Worm (Caenorhabditis elegans) whole organism, early embryonic: Measurements from ENCODE around the gene fkh-4.
A peak's percentile ranks its signal among the peaks of the same experiment; 100 is the strongest.
"Not testable (repeated sequence)": the region's sequence is repeated elsewhere in the genome, so short reads cannot be mapped to it uniquely, and the experiment has no call there.

Experiments
- B0310.2 ChIP-seq: sonication (generic microtip); optimal IDR thresholded peaks from 2 replicates; lab custom pipeline; 2016; ENCODE audit warnings: mild to moderate bottlenecking, missing genetic modification characterization, missing compliant biosample characterization
- F13C5.2 ChIP-seq: sonication (generic microtip); optimal IDR thresholded peaks from 2 replicates; lab custom pipeline; 2017; ENCODE audit warnings: mild to moderate bottlenecking, missing genetic modification characterization, inconsistent platforms, missing compliant biosample characterization
- aly-1 ChIP-seq: sonication (generic microtip); optimal IDR thresholded peaks from 2 replicates; lab custom pipeline; 2016; ENCODE audit warnings: missing genetic modification characterization, missing compliant biosample characterization
- ama-1 ChIP-seq: fragments of 150-350 bp; optimal IDR thresholded peaks from 2 replicates; lab custom pipeline; 2014
- ceh-13 ChIP-seq: fragments of 200-800 bp; sonication (Bioruptor generic); optimal IDR thresholded peaks from 2 replicates; lab custom pipeline; 2018; ENCODE audit warnings: mild to moderate bottlenecking, missing genetic modification characterization, missing compliant biosample characterization
- ceh-36 ChIP-seq: sonication (generic microtip); optimal IDR thresholded peaks from 2 replicates; lab custom pipeline; 2016; ENCODE audit warnings: missing genetic modification characterization, inconsistent platforms, missing compliant biosample characterization
- ets-7 ChIP-seq: sonication (generic microtip); optimal IDR thresholded peaks from 2 replicates; lab custom pipeline; 2016; ENCODE audit warnings: missing genotype, missing genetic modification characterization, missing compliant biosample characterization
- flt-1 ChIP-seq: fragments of 200-800 bp; sonication (Bioruptor generic); IDR thresholded peaks from 2 replicates; pipeline ENCODE4 v1.3.6; 2022; ENCODE audit warnings: missing genetic modification characterization, missing compliant biosample characterization
- hmbx-1 ChIP-seq: sonication (generic microtip); optimal IDR thresholded peaks from 2 replicates; lab custom pipeline; 2016; ENCODE audit warnings: mild to moderate bottlenecking, missing genetic modification characterization, missing compliant biosample characterization
- hmg-4 ChIP-seq: fragments of 200-800 bp; sonication (Bioruptor generic); optimal IDR thresholded peaks from 2 replicates; lab custom pipeline; 2018; ENCODE audit warnings: mild to moderate bottlenecking, missing genetic modification characterization, missing compliant biosample characterization
- hnd-1 ChIP-seq: sonication (generic microtip); optimal IDR thresholded peaks from 2 replicates; lab custom pipeline; 2016; ENCODE audit warnings: missing genetic modification characterization, missing compliant biosample characterization
- pes-1 ChIP-seq: fragments of 200-800 bp; sonication (Bioruptor generic); IDR thresholded peaks from 2 replicates; pipeline ENCODE4 v1.3.6; 2022; ENCODE audit warnings: missing genetic modification reagents, missing genetic modification characterization, missing compliant biosample characterization
- scrt-1 ChIP-seq: fragments of 200-800 bp; sonication (Bioruptor generic); IDR thresholded peaks from 2 replicates; pipeline ENCODE4 v1.3.6; 2022; ENCODE audit warnings: missing genetic modification characterization, missing compliant biosample characterization
- sea-1 ChIP-seq: fragments of 200-800 bp; sonication (Bioruptor generic); conservative IDR thresholded peaks from 2 replicates; pipeline ENCODE4 v1.3.6; 2022; ENCODE audit warnings: missing genetic modification characterization, missing compliant biosample characterization
- tbx-11 ChIP-seq: fragments of 200-800 bp; sonication (Bioruptor generic); IDR thresholded peaks from 2 replicates; pipeline ENCODE4 v1.3.6; 2022; ENCODE audit warnings: missing genetic modification characterization, missing compliant biosample characterization
- tbx-37 ChIP-seq: fragments of 200-800 bp; sonication (Bioruptor generic); conservative IDR thresholded peaks from 2 replicates; pipeline ENCODE4 v1.3.6; 2022; ENCODE audit warnings: missing genetic modification reagents, missing genetic modification characterization, missing compliant biosample characterization
- tra-4 ChIP-seq: sonication (generic microtip); optimal IDR thresholded peaks from 2 replicates; lab custom pipeline; 2017; ENCODE audit warnings: missing genetic modification characterization, missing compliant biosample characterization

Gene fkh-4

ce11 chrX:13428755-13429154 lies at the start of gene fkh-4:
TSS of gene fkh-4 (minus strand) at chrX:13428855.
- not testable (repeated sequence) for TF ChIP-seq pes-1 (GFP tag; lab: Robert Waterston, UW); ets-7 (tag; lab: Kevin White, UChicago); B0310.2 (tag; lab: Kevin White, UChicago)

- TF ChIP-seq scrt-1 (GFP tag; lab: Robert Waterston, UW), result no peak
These were observed 48.7 kb upstream of the fkh-4 start, which contains the start of gene efn-3 for ce11 chrX:13477356-13477755. TSS of gene efn-3 (minus strand) at chrX:13477456.

ce11 chrX:13471855-13472254 lies 43.2 kb upstream of the fkh-4 start, which contains the start of gene tre-4:
TSS of gene tre-4 (plus strand) at chrX:13472155.
- TF ChIP-seq hmg-4, result no peak
- no peak for TF ChIP-seq hnd-1
- no peak for TF ChIP-seq tbx-11 (GFP tag; lab: Robert Waterston, UW)
- no peak for TF ChIP-seq tra-4 (tag; lab: Kevin White, UChicago)
- TF ChIP-seq pes-1 (GFP tag; lab: Robert Waterston, UW), result no peak
- no peak for TF ChIP-seq sea-1
- no peak for TF ChIP-seq tbx-37 (GFP tag; lab: Robert Waterston, UW)
- TF ChIP-seq ets-7 (tag; lab: Kevin White, UChicago), result no peak
- TF ChIP-seq hmbx-1, result no peak
- no peak for TF ChIP-seq flt-1 (GFP tag; lab: Robert Waterston, UW)

DNA sequence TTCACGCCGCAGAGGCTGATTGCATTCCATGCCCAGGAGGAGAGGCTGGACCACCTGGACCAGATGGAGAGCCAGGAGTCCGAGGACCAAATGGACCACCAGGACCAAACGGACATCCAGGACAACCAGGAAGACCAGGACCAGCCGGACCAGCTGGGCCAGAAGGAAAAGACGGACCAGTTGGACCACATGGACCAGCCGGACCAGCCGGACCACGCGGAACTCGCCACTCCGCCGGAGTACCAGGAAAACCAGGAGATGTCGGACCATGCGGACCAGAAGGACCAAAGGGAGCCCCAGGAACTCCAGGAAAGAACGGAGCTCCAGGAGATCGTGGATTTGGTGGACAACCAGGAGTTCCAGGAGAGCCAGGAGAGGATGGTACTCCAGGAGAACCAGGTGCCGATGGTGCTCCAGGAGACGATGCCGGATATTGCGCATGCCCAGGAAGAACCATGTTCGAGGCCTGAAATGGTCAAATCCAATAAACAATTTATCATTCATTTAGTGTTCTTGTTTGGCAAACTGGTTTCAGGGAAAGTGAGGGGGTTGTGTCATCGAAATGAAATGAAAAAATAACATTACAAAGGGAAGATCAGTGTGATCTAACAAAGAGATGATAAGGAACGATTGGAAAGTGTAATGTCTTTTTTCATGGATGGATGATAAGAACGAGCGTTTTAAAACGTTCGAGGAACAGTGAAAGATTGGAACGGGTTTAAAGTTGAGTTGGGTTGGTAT lies 41.4 kb upstream of the fkh-4 start:
- TF ChIP-seq pes-1 (GFP tag; lab: Robert Waterston, UW), result no peak
- peak; percentile 24 for TF ChIP-seq aly-1 (tag; lab: Kevin White, UChicago)

DNA sequence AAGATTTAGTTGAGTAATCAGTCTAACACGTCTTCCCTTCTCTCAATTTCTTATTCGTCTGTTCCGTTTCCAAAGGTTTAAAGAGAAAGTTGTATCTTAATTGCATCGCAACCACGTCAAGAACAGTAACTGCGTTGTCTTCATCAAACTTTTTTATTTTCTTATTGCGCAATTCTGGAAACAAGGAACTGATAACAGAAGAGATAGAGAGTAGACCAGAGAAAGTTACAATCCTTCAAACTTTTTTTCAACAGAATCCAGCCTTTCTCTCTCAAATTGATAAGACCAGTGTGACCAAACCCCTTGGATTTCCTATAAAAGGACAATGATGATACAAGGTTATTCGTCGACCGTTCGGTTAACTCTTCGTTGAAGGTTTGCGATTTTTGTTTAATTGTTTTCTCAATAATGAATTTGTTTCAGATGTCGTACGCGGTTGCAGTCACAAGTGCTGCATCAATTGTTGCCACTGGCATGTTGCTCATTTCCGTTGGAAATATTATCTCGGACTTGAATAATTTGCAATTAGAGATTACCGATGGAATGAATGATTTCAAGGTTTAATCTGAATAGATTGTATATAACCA lies 40.5 kb upstream of the fkh-4 start, which contains the start of gene col-184:
TSS of gene col-184 (plus strand) at position 409 of the 587 bp plus-strand sequence.
- TF ChIP-seq scrt-1 (GFP tag; lab: Robert Waterston, UW) (no peak), hmg-4 (no peak), ama-1 (no peak), ceh-13 (GFP tag; lab: Kevin White, UChicago) (no peak), pes-1 (GFP tag; lab: Robert Waterston, UW) (no peak), tbx-37 (GFP tag; lab: Robert Waterston, UW) (no peak), flt-1 (GFP tag; lab: Robert Waterston, UW) (no peak), B0310.2 (tag; lab: Kevin White, UChicago) (no peak), hmbx-1 (no peak)

DNA sequence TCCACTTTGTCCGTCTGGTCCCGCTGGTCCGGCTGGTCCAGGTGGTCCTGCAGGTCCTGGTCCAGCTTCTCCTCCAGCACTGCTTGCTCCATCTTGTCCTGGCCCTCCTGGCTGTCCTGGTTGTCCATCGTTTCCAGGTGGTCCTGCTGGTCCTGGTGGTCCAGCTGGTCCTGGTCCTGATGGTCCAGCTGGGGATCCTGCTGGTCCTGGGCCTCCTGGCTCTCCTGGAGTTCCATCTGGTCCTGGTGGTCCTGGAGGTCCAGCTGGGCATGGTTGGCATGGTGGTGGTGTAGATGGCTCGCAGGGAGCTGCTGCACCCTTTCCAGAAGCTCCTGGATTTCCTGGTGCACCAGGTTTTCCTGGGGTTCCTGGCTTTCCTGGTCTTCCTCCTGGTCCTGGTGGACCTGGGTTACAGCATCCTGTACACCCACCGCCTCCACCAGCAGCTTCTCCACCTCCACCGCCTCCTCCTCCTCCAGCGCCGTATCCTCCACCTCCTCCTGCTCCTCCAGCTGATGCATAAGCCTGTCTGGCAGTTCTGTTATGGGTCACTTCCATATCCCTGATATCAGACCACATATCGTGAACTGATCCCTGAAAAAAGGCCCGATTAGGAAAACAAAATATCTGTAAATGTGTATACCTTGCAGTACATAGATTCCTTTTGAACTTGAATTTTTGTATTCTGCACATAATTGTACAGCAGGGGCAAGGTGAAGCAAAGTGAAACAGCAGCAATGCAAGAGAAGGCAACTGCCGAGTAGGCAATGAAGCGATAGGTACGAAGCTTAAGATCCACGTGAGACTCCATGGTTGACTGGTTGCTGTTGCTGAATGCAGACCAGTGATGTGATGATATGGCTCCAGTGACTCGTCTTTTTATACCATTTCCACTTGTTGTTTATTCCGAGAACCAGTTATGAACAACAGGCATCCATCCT lies 38.5 kb upstream of the fkh-4 start, which contains the start of gene col-183:
TSS of gene col-183 (minus strand) at position 839 of the 941 bp plus-strand sequence.
- no peak for TF ChIP-seq hmbx-1
- no peak for TF ChIP-seq hmg-4
- no peak for TF ChIP-seq ama-1
- no peak for TF ChIP-seq hnd-1
- TF ChIP-seq tra-4 (tag; lab: Kevin White, UChicago), result no peak
- no peak for TF ChIP-seq ceh-36 (tag; lab: Kevin White, UChicago)
- TF ChIP-seq aly-1 (tag; lab: Kevin White, UChicago), result no peak

ce11 chrX:13463793-13464192 lies 35.1 kb upstream of the fkh-4 start, which contains the start of gene F02D10.2:
TSS of gene F02D10.2 (minus strand) at chrX:13463893.
- TF ChIP-seq hmbx-1 (no peak), hmg-4 (no peak), ama-1 (no peak), hnd-1 (no peak), flt-1 (GFP tag; lab: Robert Waterston, UW) (no peak)

- TF ChIP-seq ama-1, result no peak
- TF ChIP-seq sea-1, result no peak
- TF ChIP-seq hmbx-1, result no peak
- no peak for TF ChIP-seq F13C5.2
- no peak for TF ChIP-seq ceh-36 (tag; lab: Kevin White, UChicago)
- TF ChIP-seq ceh-13 (GFP tag; lab: Kevin White, UChicago), result no peak
- no peak for TF ChIP-seq aly-1 (tag; lab: Kevin White, UChicago)
- TF ChIP-seq hnd-1, result no peak
- no peak for TF ChIP-seq tra-4 (tag; lab: Kevin White, UChicago)
These were observed 33.9 kb upstream of the fkh-4 start, which contains the start of gene F02D10.3 for ce11 chrX:13462519-13462918. TSS of gene F02D10.3 (minus strand) at chrX:13462619.
